Fruit fly (Drosophila melanogaster) whole organism, wandering third instar larva: ENCODE measurements around the gene Cnep1r2.

ENCODE experiments used
- Abd-B ChIP-seq: fragments of >200 bp; optimal IDR thresholded peaks from 2 replicates; lab custom pipeline; 2017; ENCODE audit warnings: missing biosample characterization, missing genetic modification characterization
- CG32264 ChIP-seq: fragments of 200-800 bp; sonication (Bioruptor generic); optimal IDR thresholded peaks from 2 replicates; lab custom pipeline; 2016; ENCODE audit warnings: missing biosample characterization, missing genetic modification characterization
- CG9705 ChIP-seq: fragments of 200-800 bp; sonication (Bioruptor generic); optimal IDR thresholded peaks from 2 replicates; lab custom pipeline; 2018; ENCODE audit warnings: missing biosample characterization, mild to moderate bottlenecking, missing genetic modification characterization
- CrebA ChIP-seq: fragments of 200-800 bp; sonication (Bioruptor generic); optimal IDR thresholded peaks from 2 replicates; lab custom pipeline; 2016; ENCODE audit warnings: missing biosample characterization, mild to moderate bottlenecking, missing genetic modification characterization, borderline replicate concordance
- Dfd ChIP-seq: fragments of >200 bp; optimal IDR thresholded peaks from 2 replicates; lab custom pipeline; 2017; ENCODE audit warnings: missing biosample characterization, missing genetic modification characterization
- GATAd ChIP-seq: sonication (Bioruptor generic); optimal IDR thresholded peaks from 2 replicates; lab custom pipeline; 2016; ENCODE audit warnings: missing biosample characterization, missing genetic modification characterization
- HLH106 ChIP-seq: fragments of 200-800 bp; optimal IDR thresholded peaks from 3 replicates; lab custom pipeline; 2019; ENCODE audit warnings: missing biosample characterization, mild to moderate bottlenecking, missing genetic modification characterization, moderate library complexity
- Hnf4 ChIP-seq: fragments of 200-800 bp; sonication (Bioruptor generic); optimal IDR thresholded peaks from 2 replicates; lab custom pipeline; 2016; ENCODE audit warnings: missing biosample characterization, mild to moderate bottlenecking, missing genetic modification characterization
- Hr83 ChIP-seq: fragments of 200-300 bp; sonication (Bioruptor generic); optimal IDR thresholded peaks from 2 replicates; lab custom pipeline; 2016; ENCODE audit warnings: missing biosample characterization, mild to moderate bottlenecking, missing genetic modification characterization, moderate library complexity; ENCODE audit not compliant: poor library complexity, severe bottlenecking
- Jra ChIP-seq: sonication (Bioruptor generic); optimal IDR thresholded peaks from 2 replicates; lab custom pipeline; 2016; ENCODE audit warnings: missing biosample characterization, missing genetic modification characterization
- Mio ChIP-seq: sonication (Bioruptor generic); optimal IDR thresholded peaks from 2 replicates; lab custom pipeline; 2016; ENCODE audit warnings: missing biosample characterization, missing genetic modification characterization
- N ChIP-seq: fragments of >200 bp; optimal IDR thresholded peaks from 2 replicates; lab custom pipeline; 2018; ENCODE audit warnings: missing biosample characterization, missing external identifiers, missing genetic modification characterization
- OdsH ChIP-seq: fragments of 200-800 bp; sonication (Bioruptor generic); optimal IDR thresholded peaks from 2 replicates; lab custom pipeline; 2016; ENCODE audit warnings: missing biosample characterization, mild to moderate bottlenecking, missing genetic modification characterization
- Sp1 ChIP-seq: fragments of 200-800 bp; sonication (Bioruptor generic); optimal IDR thresholded peaks from 3 replicates; lab custom pipeline; 2019; ENCODE audit warnings: missing biosample characterization, mild to moderate bottlenecking, missing genetic modification characterization, moderate library complexity
- Vsx2 ChIP-seq: fragments of 200-300, 225-300 bp; sonication (Bioruptor generic); optimal IDR thresholded peaks from 2 replicates; lab custom pipeline; 2018; ENCODE audit warnings: missing biosample characterization, missing genetic modification characterization; ENCODE audit not compliant: partially characterized antibody
- br ChIP-seq: fragments of 200-800 bp; sonication (Bioruptor generic); optimal IDR thresholded peaks from 2 replicates; lab custom pipeline; 2016; ENCODE audit warnings: missing biosample characterization, missing genetic modification characterization
- brk ChIP-seq: fragments of 200-800 bp; sonication (Bioruptor generic); optimal IDR thresholded peaks from 2 replicates; lab custom pipeline; 2016; ENCODE audit warnings: missing biosample characterization, mild to moderate bottlenecking, missing genetic modification characterization
- dl ChIP-seq, 2 experiments: fragments of 175-275, 200-275 bp in 1 of 2; fragments of 200-275 bp in 1 of 2; sonication (Bioruptor generic); optimal IDR thresholded peaks; lab custom pipeline; 2018; ENCODE audit warnings: mild to moderate bottlenecking in 2 of 2, missing biosample characterization in 2 of 2, missing genetic modification characterization in 2 of 2, moderate library complexity in 2 of 2; ENCODE audit not compliant: partially characterized antibody in 2 of 2, insufficient read depth in 1 of 2
- dmrt93B ChIP-seq: fragments of 200-800 bp; sonication (Bioruptor generic); optimal IDR thresholded peaks from 2 replicates; lab custom pipeline; 2018; ENCODE audit warnings: missing biosample characterization, mild to moderate bottlenecking, missing genetic modification characterization
- dsf ChIP-seq: sonication (Bioruptor generic); optimal IDR thresholded peaks from 2 replicates; lab custom pipeline; 2016; ENCODE audit warnings: missing biosample characterization, missing genetic modification characterization, borderline replicate concordance
- ey ChIP-seq: fragments of 200-800 bp; sonication (Bioruptor generic); optimal IDR thresholded peaks from 2 replicates; lab custom pipeline; 2016; ENCODE audit warnings: missing biosample characterization, missing genetic modification characterization
- fru ChIP-seq: fragments of 200-800 bp; sonication (Bioruptor generic); optimal IDR thresholded peaks from 3 replicates; lab custom pipeline; 2016; ENCODE audit warnings: missing biosample characterization, mild to moderate bottlenecking, missing genetic modification characterization
- h ChIP-seq: fragments of 200-800 bp; sonication (Bioruptor generic); optimal IDR thresholded peaks from 3 replicates; lab custom pipeline; 2016; ENCODE audit warnings: missing biosample characterization, mild to moderate bottlenecking, missing genetic modification characterization
- jim ChIP-seq: fragments of 175-275, 200-325 bp; sonication (Bioruptor generic); optimal IDR thresholded peaks from 2 replicates; lab custom pipeline; 2016; ENCODE audit warnings: missing biosample characterization, mild to moderate bottlenecking, missing genetic modification characterization
- lola ChIP-seq: fragments of >200 bp; optimal IDR thresholded peaks from 2 replicates; lab custom pipeline; 2017; ENCODE audit warnings: missing biosample characterization, missing genetic modification characterization
- pan ChIP-seq: fragments of >200 bp; optimal IDR thresholded peaks from 2 replicates; lab custom pipeline; 2017
- psq ChIP-seq: fragments of 200-800 bp; sonication (Bioruptor generic); optimal IDR thresholded peaks from 3 replicates; lab custom pipeline; 2017; ENCODE audit warnings: missing biosample characterization, mild to moderate bottlenecking, missing genetic modification characterization, moderate library complexity
- rgr ChIP-seq: fragments of 200-800 bp; sonication (Bioruptor generic); optimal IDR thresholded peaks from 3 replicates; lab custom pipeline; 2016; ENCODE audit warnings: missing biosample characterization, mild to moderate bottlenecking, missing genetic modification characterization
- sage ChIP-seq: fragments of 200-800 bp; sonication (Bioruptor generic); optimal IDR thresholded peaks from 2 replicates; lab custom pipeline; 2016; ENCODE audit warnings: missing biosample characterization, mild to moderate bottlenecking, missing genetic modification characterization
- sv ChIP-seq: fragments of 200-800 bp; sonication (Bioruptor generic); optimal IDR thresholded peaks from 3 replicates; lab custom pipeline; 2016; ENCODE audit warnings: missing biosample characterization, missing genetic modification characterization
- usp ChIP-seq: fragments of >200 bp; optimal IDR thresholded peaks from 2 replicates; lab custom pipeline; 2017; ENCODE audit warnings: missing biosample characterization, missing genetic modification characterization
- woc ChIP-seq: sonication (Bioruptor generic); optimal IDR thresholded peaks from 2 replicates; lab custom pipeline; 2016; ENCODE audit warnings: missing biosample characterization, mild to moderate bottlenecking, missing genetic modification characterization

Cnep1r2 gene

DNA sequence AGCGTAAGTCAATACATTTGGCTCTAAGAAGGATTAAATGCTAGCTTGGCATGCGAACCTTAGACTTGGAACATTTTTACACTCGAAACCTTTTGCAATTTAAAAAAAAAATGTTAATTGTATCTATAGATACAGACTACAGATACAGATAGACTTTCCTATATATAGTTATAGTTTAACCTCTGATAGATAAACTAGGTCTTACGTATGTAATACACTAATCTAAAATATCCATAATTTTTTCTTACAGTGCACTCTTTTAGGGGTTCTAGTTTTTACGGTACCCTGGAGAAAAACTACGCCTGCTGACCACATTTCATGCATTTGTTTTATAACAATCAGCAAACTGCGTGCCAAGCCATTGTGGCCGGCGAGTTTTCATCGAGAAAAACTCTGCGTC, 9.2 kb downstream of the Cnep1r2 start:
- TF ChIP-seq Vsx2 (no peak), br (GFP tag; lab: Kevin White, UChicago) (no peak), ey (GFP tag; lab: Kevin White, UChicago) (no peak), brk (no peak), dsf (GFP tag; lab: Kevin White, UChicago) (no peak), OdsH (GFP tag; lab: Kevin White, UChicago) (no peak), HLH106 (tag; lab: Kevin White, UChicago) (no peak), Dfd (no peak), fru (GFP tag; lab: Kevin White, UChicago) (no peak), jim (GFP tag; lab: Kevin White, UChicago) (no peak), lola (GFP tag; lab: Kevin White, UChicago) (no peak), dmrt93B (GFP tag; lab: Kevin White, UChicago) (no peak), h (GFP tag; lab: Kevin White, UChicago) (no peak), CG9705 (no peak), Hnf4 (no peak), rgr (GFP tag; lab: Kevin White, UChicago) (no peak), Jra (GFP tag; lab: Kevin White, UChicago) (no peak), Abd-B (GFP tag; lab: Kevin White, UChicago) (no peak), Sp1 (no peak), Hr83 (no peak)

DNA sequence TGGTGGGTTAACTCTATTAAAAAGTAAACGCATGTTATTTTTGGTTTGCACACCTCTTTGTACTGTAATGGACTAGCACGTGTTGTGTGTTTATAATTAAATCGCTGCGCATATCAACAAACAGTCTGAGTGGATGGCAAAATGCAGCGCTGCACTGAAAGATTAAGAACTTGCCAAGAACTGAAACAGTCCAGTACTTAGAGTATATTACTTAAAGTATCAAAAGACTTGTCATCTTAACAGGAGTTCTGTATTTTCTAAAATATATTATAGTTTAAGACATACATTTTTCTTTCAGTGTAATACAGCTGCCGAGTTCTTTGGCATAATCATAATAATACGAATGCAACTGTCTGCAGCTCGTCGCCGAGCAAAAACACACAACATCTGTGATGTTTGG, 10.5 kb downstream of the Cnep1r2 start:
- TF ChIP-seq CrebA (GFP tag; lab: Kevin White, UChicago): no peak
- no peak for TF ChIP-seq OdsH (GFP tag; lab: Kevin White, UChicago)
- TF ChIP-seq Hr83: no peak
- TF ChIP-seq brk: no peak
- TF ChIP-seq dmrt93B (GFP tag; lab: Kevin White, UChicago): no peak
- no peak for TF ChIP-seq CG9705
- no peak for TF ChIP-seq GATAd (GFP tag; lab: Kevin White, UChicago)
- TF ChIP-seq dsf (GFP tag; lab: Kevin White, UChicago): no peak
- no peak for TF ChIP-seq CG32264
- TF ChIP-seq Mio (GFP tag; lab: Kevin White, UChicago): no peak
- no peak for TF ChIP-seq usp

DNA sequence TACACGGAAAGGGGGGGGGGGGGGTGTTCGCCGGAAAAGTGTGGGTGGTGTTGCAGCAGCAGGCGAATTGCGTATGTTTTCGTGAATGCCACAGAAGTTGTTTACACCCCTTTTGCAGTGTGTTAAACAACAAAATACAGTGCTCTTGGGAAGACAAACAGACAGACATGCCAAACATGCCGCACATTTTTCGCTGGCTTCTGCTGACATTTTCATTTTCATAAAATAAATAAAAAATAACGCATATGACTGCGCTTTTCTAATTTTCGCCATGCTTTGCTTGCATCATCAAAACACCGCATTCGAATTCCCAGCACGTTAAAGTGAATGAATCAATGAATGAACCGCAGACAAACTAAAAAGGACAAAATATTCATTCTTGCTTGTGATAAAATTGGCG, 13.3 kb downstream of the Cnep1r2 start:
- TF ChIP-seq sv: no peak
- TF ChIP-seq lola (GFP tag; lab: Kevin White, UChicago): no peak
- no peak for TF ChIP-seq brk
- TF ChIP-seq CG32264: no peak
- no peak for TF ChIP-seq Hr83
- no peak for TF ChIP-seq Mio (GFP tag; lab: Kevin White, UChicago)
- TF ChIP-seq psq: no peak
- TF ChIP-seq CG9705: no peak
- no peak for TF ChIP-seq ey (GFP tag; lab: Kevin White, UChicago)
- TF ChIP-seq fru (GFP tag; lab: Kevin White, UChicago): no peak
- no peak for TF ChIP-seq dl (GFP tag; optimal IDR thresholded peaks at IDR 0.05; lab: Kevin White, UChicago; ENCODE audit: insufficient read depth in 1 of 2, partially characterized antibody in 2 of 2)
- TF ChIP-seq N (GFP tag; lab: Kevin White, UChicago): no peak
- no peak for TF ChIP-seq Hnf4
- TF ChIP-seq Abd-B (GFP tag; lab: Kevin White, UChicago): no peak
- no peak for TF ChIP-seq CrebA (GFP tag; lab: Kevin White, UChicago)
- TF ChIP-seq sage (GFP tag; lab: Kevin White, UChicago): no peak
- no peak for TF ChIP-seq HLH106 (tag; lab: Kevin White, UChicago)
- no peak for TF ChIP-seq pan

DNA sequence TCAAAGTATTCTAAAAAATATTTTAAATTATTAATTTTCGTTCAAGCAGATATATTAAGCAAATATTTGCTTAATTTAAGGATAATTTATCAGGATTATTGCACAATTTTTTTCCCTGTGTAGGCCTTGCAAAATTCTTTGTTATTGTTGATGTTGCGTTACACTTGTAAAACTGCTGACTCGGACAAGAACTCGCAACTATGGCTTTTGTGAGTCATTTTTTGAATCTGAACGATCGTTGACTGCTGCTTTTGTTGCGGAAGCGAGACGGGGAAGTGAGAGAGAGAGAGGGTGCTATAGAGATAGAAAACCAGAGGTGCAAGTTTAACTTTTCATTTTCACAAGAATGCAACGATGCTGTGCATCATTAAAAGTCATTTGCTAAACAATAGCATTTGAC, 14.5 kb downstream of the Cnep1r2 start:
- TF ChIP-seq usp (no peak), woc (GFP tag; lab: Kevin White, UChicago) (no peak), dmrt93B (GFP tag; lab: Kevin White, UChicago) (no peak), N (GFP tag; lab: Kevin White, UChicago) (no peak), rgr (GFP tag; lab: Kevin White, UChicago) (no peak), dl (GFP tag; optimal IDR thresholded peaks at IDR 0.05; lab: Kevin White, UChicago; ENCODE audit: insufficient read depth in 1 of 2, partially characterized antibody in 2 of 2) (no peak), HLH106 (tag; lab: Kevin White, UChicago) (no peak), CG32264 (no peak), CrebA (GFP tag; lab: Kevin White, UChicago) (no peak), Mio (GFP tag; lab: Kevin White, UChicago) (no peak), br (GFP tag; lab: Kevin White, UChicago) (no peak), Sp1 (no peak), brk (no peak), CG9705 (no peak), pan (no peak), lola (GFP tag; lab: Kevin White, UChicago) (no peak), Jra (GFP tag; lab: Kevin White, UChicago) (no peak)
